Worm (Caenorhabditis elegans): ENCODE measurements around the gene mam-7.
A peak's percentile ranks its signal among the peaks of the same experiment; 100 is the strongest.

Gene mam-7

ce11 chrIII:9930406-9930805 lies 37.5 kb downstream of the mam-7 start:
- TF ChIP-seq Y95B8A.8 (GFP tag; IDR thresholded peaks at IDR 0.05) (no peak), cebp-1 (GFP tag; IDR thresholded peaks at IDR 0.05) (no peak), cebp-1 (tag; optimal IDR thresholded peaks at IDR 0.05) (peak; percentile 20), Y53F4B.3 (GFP tag; IDR thresholded peaks at IDR 0.05) (no peak), rcor-1 (GFP tag; IDR thresholded peaks at IDR 0.05) (no peak), rpc-1 (optimal IDR thresholded peaks at IDR 0.05) (no peak), rpc-1 (tag; optimal IDR thresholded peaks at IDR 0.05) (no peak), let-607 (tag; optimal IDR thresholded peaks at IDR 0.05) (peak; percentile 1 to 5), nfyb-1 (GFP tag; IDR thresholded peaks at IDR 0.05) (no peak), akir-1 (GFP tag; optimal IDR thresholded peaks at IDR 0.05) (no peak), lin-54 (GFP tag; optimal IDR thresholded peaks at IDR 0.05) (no peak), aptf-2 (GFP tag; conservative IDR thresholded peaks at IDR 0.05) (no peak), mxl-1 (tag; optimal IDR thresholded peaks at IDR 0.05) (no peak), die-1 (tag; optimal IDR thresholded peaks at IDR 0.05) (no peak), hrde-1 (tag; optimal IDR thresholded peaks at IDR 0.05; ENCODE audit: borderline replicate concordance) (no peak), nhr-120 (GFP tag; IDR thresholded peaks at IDR 0.05) (no peak), athp-1 (tag; optimal IDR thresholded peaks at IDR 0.05) (no peak), nfya-1 (tag; optimal IDR thresholded peaks at IDR 0.05; ENCODE audit: borderline replicate concordance, insufficient read depth) (no peak), mcd-1 (GFP tag; IDR thresholded peaks at IDR 0.05) (no peak), nhr-80 (tag; optimal IDR thresholded peaks at IDR 0.05) (peak; percentile 91), chd-7 (tag; optimal IDR thresholded peaks at IDR 0.05) (no peak), Y67H2A.10 (GFP tag; conservative IDR thresholded peaks at IDR 0.05) (no peak), ceh-58 (GFP tag; IDR thresholded peaks at IDR 0.05) (no peak), ccch-3 (GFP tag; optimal IDR thresholded peaks at IDR 0.05) (no peak), madf-3 (GFP tag; IDR thresholded peaks at IDR 0.05) (no peak)

ce11 chrIII:9932091-9932490 lies 39.1 kb downstream of the mam-7 start, which contains the start of gene dec-7:
TSS of gene dec-7 (plus strand) at chrIII:9932398.
- TF ChIP-seq F52B5.7 (tag; optimal IDR thresholded peaks at IDR 0.05) (no peak), madf-10 (tag; optimal IDR thresholded peaks at IDR 0.05) (no peak), ets-4 (GFP tag; optimal IDR thresholded peaks at IDR 0.05) (no peak), F55B11.4 (tag; optimal IDR thresholded peaks at IDR 0.05; ENCODE audit: borderline replicate concordance, insufficient read depth) (no peak), cebp-1 (GFP tag; IDR thresholded peaks at IDR 0.05) (no peak), cebp-1 (tag; optimal IDR thresholded peaks at IDR 0.05) (peak; percentile 45), pha-4 (tag; optimal IDR thresholded peaks at IDR 0.05) (no peak), snpc-1.1 (tag; optimal IDR thresholded peaks at IDR 0.05; ENCODE audit: insufficient read depth) (no peak), nhr-80 (tag; optimal IDR thresholded peaks at IDR 0.05) (peak; percentile 64), F37B4.10 (GFP tag; IDR thresholded peaks at IDR 0.05) (no peak), hmg-1.2 (GFP tag; IDR thresholded peaks at IDR 0.05) (no peak)

ce11 chrIII:9941020-9941674 lies 48.2 kb downstream of the mam-7 start, which contains the start of the genes K03H1.9 and K03H1.12:
TSS of gene K03H1.9 (minus strand) at chrIII:9941490.
TSS of gene K03H1.12 (plus strand) at chrIII:9941624.
- TF ChIP-seq mes-4 (tag; optimal IDR thresholded peaks at IDR 0.05) = no peak
- TF ChIP-seq zfh-2 (GFP tag; conservative IDR thresholded peaks at IDR 0.05) = peak; percentile 81
- TF ChIP-seq ceh-40 (GFP tag; IDR thresholded peaks at IDR 0.05) = no peak
- peak; percentile 59; the same call in 1 of the 2 replicates for TF ChIP-seq egrh-3 (GFP tag; IDR thresholded peaks at IDR 0.05)
- TF ChIP-seq hrde-1 (tag; optimal IDR thresholded peaks at IDR 0.05; ENCODE audit: borderline replicate concordance) = no peak
- no peak for TF ChIP-seq him-1 (tag; optimal IDR thresholded peaks at IDR 0.05)
- TF ChIP-seq Y67H2A.10 (GFP tag; conservative IDR thresholded peaks at IDR 0.05) = no peak
- TF ChIP-seq lin-35 (GFP tag; optimal IDR thresholded peaks at IDR 0.05) = no peak
- TF ChIP-seq ztf-28 (GFP tag; IDR thresholded peaks at IDR 0.05) = no peak
- no peak for TF ChIP-seq hsf-1 (GFP tag; IDR thresholded peaks at IDR 0.05)
- no peak for TF ChIP-seq nhr-80 (tag; optimal IDR thresholded peaks at IDR 0.05)
- no peak for TF ChIP-seq nhr-27 (tag; optimal IDR thresholded peaks at IDR 0.05)
- TF ChIP-seq rcor-1 (GFP tag; IDR thresholded peaks at IDR 0.05) = no peak
